Worm (Caenorhabditis elegans) whole organism, mixed stage, embryonic: ENCODE measurements around the gene T09F3.4.

Experiments used
- bed-3 ChIP-seq: fragments of 200-800 bp; sonication (Bioruptor generic); optimal IDR thresholded peaks from 3 replicates; lab custom pipeline; 2018; ENCODE audit warnings: mild to moderate bottlenecking, missing genetic modification characterization, moderate library complexity, missing compliant biosample characterization
- blmp-1 ChIP-seq: fragments of 150-350 bp; optimal IDR thresholded peaks from 2 replicates; lab custom pipeline; 2014; ENCODE audit warnings: missing biosample characterization, missing genetic modification characterization
- ceh-39 ChIP-seq: fragments of 150-350 bp; optimal IDR thresholded peaks from 2 replicates; lab custom pipeline; 2014; ENCODE audit warnings: missing biosample characterization, missing genetic modification characterization
- ceh-43 ChIP-seq: fragments of 200-800 bp; sonication (Bioruptor generic); optimal IDR thresholded peaks from 2 replicates; lab custom pipeline; 2018; ENCODE audit warnings: mild to moderate bottlenecking, missing genetic modification characterization, moderate library complexity, missing compliant biosample characterization
- ceh-83 ChIP-seq: fragments of 200-800 bp; sonication (Bioruptor generic); optimal IDR thresholded peaks from 2 replicates; lab custom pipeline; 2018; ENCODE audit warnings: mild to moderate bottlenecking, missing genetic modification characterization, missing compliant biosample characterization
- cnd-1 ChIP-seq: fragments of 200-800 bp; sonication (Bioruptor generic); optimal IDR thresholded peaks from 2 replicates; lab custom pipeline; 2018; ENCODE audit warnings: mild to moderate bottlenecking, missing genetic modification characterization, missing compliant biosample characterization
- drap-1 ChIP-seq: fragments of 200-800 bp; sonication (Bioruptor generic); optimal IDR thresholded peaks from 3 replicates; lab custom pipeline; 2018; ENCODE audit warnings: mild to moderate bottlenecking, missing genetic modification characterization, missing compliant biosample characterization
- elt-1 ChIP-seq: sonication (generic microtip); optimal IDR thresholded peaks from 2 replicates; lab custom pipeline; 2017; ENCODE audit warnings: missing genetic modification characterization, mild to moderate bottlenecking, missing compliant biosample characterization, antibody characterized with exemption, moderate library complexity, borderline replicate concordance; ENCODE audit not compliant: insufficient read depth
- elt-3 ChIP-seq: fragments of 150-350 bp; optimal IDR thresholded peaks from 2 replicates; lab custom pipeline; 2014; ENCODE audit warnings: missing biosample characterization, missing genetic modification characterization
- flh-1 ChIP-seq: fragments of 200-800 bp; sonication (Bioruptor generic); optimal IDR thresholded peaks from 2 replicates; lab custom pipeline; 2018; ENCODE audit warnings: mild to moderate bottlenecking, missing genetic modification characterization, moderate library complexity, missing compliant biosample characterization
- ham-2 ChIP-seq: fragments of 200-800 bp; sonication (Bioruptor generic); optimal IDR thresholded peaks from 2 replicates; lab custom pipeline; 2018; ENCODE audit warnings: mild to moderate bottlenecking, missing genetic modification characterization, missing compliant biosample characterization
- lin-13 ChIP-seq: fragments of 150-350 bp; optimal IDR thresholded peaks from 2 replicates; lab custom pipeline; 2014; ENCODE audit warnings: missing biosample characterization, missing genetic modification characterization
- lin-32 ChIP-seq: fragments of 200-800 bp; sonication (Bioruptor generic); optimal IDR thresholded peaks from 2 replicates; lab custom pipeline; 2018; ENCODE audit warnings: mild to moderate bottlenecking, missing genetic modification characterization, missing compliant biosample characterization
- lsy-2 ChIP-seq: fragments of 150-350 bp; optimal IDR thresholded peaks from 2 replicates; lab custom pipeline; 2014; ENCODE audit warnings: missing biosample characterization, missing genetic modification characterization
- mab-5 ChIP-seq: fragments of 150-350 bp; optimal IDR thresholded peaks from 2 replicates; lab custom pipeline; 2014; ENCODE audit warnings: missing biosample characterization, missing genetic modification characterization
- mls-2 ChIP-seq: sonication (generic microtip); optimal IDR thresholded peaks from 2 replicates; lab custom pipeline; 2016; ENCODE audit warnings: mild to moderate bottlenecking, missing genetic modification characterization, moderate library complexity, missing compliant biosample characterization
- nhr-2 ChIP-seq: fragments of 150-350 bp; optimal IDR thresholded peaks from 2 replicates; lab custom pipeline; 2014; ENCODE audit warnings: missing biosample characterization, missing genetic modification characterization
- nhr-237 ChIP-seq: fragments of 150-350 bp; optimal IDR thresholded peaks from 2 replicates; lab custom pipeline; 2014; ENCODE audit warnings: missing biosample characterization, missing genetic modification characterization
- nhr-28 ChIP-seq: fragments of 150-350 bp; optimal IDR thresholded peaks from 2 replicates; lab custom pipeline; 2014; ENCODE audit warnings: missing biosample characterization, missing genetic modification characterization
- nhr-76 ChIP-seq: sonication (generic microtip); optimal IDR thresholded peaks from 2 replicates; lab custom pipeline; 2017; ENCODE audit warnings: missing biosample characterization, missing genetic modification characterization
- pha-4 ChIP-seq: fragments of 150-350 bp; optimal IDR thresholded peaks from 2 replicates; lab custom pipeline; 2018; ENCODE audit warnings: missing biosample characterization, missing genetic modification reagents, missing genetic modification characterization
- sem-2 ChIP-seq: fragments of 200-800 bp; sonication (Bioruptor generic); optimal IDR thresholded peaks from 2 replicates; lab custom pipeline; 2018; ENCODE audit warnings: mild to moderate bottlenecking, missing genetic modification characterization, missing compliant biosample characterization
- snpc-4 ChIP-seq: fragments of 150-350 bp; optimal IDR thresholded peaks from 2 replicates; lab custom pipeline; 2014; ENCODE audit warnings: missing biosample characterization, missing genetic modification characterization
- sptf-1 ChIP-seq: sonication (generic microtip); optimal IDR thresholded peaks from 2 replicates; lab custom pipeline; 2017; ENCODE audit warnings: mild to moderate bottlenecking, missing genetic modification characterization, moderate library complexity, missing compliant biosample characterization
- tbx-8 ChIP-seq: fragments of 200-800 bp; sonication (Bioruptor generic); optimal IDR thresholded peaks from 2 replicates; lab custom pipeline; 2018; ENCODE audit warnings: mild to moderate bottlenecking, missing genetic modification characterization, moderate library complexity, missing compliant biosample characterization
- unc-120 ChIP-seq: sonication (generic microtip); optimal IDR thresholded peaks from 2 replicates; lab custom pipeline; 2017; ENCODE audit warnings: missing genetic modification characterization, missing compliant biosample characterization; ENCODE audit not compliant: poor library complexity, severe bottlenecking
- unc-39 ChIP-seq: fragments of 150-350 bp; optimal IDR thresholded peaks from 2 replicates; lab custom pipeline; 2014; ENCODE audit warnings: missing biosample characterization, missing genetic modification characterization
- unc-62 ChIP-seq: fragments of 150-350 bp; optimal IDR thresholded peaks from 2 replicates; lab custom pipeline; 2014; ENCODE audit warnings: missing biosample characterization, missing genetic modification reagents, missing genetic modification characterization
- zip-8 ChIP-seq: fragments of 150-350 bp; optimal IDR thresholded peaks from 2 replicates; lab custom pipeline; 2014; ENCODE audit warnings: missing biosample characterization, missing genetic modification characterization
- ztf-11 ChIP-seq: fragments of 150-350 bp; optimal IDR thresholded peaks from 2 replicates; lab custom pipeline; 2014; ENCODE audit warnings: missing biosample characterization, missing genetic modification characterization

Gene T09F3.4

DNA sequence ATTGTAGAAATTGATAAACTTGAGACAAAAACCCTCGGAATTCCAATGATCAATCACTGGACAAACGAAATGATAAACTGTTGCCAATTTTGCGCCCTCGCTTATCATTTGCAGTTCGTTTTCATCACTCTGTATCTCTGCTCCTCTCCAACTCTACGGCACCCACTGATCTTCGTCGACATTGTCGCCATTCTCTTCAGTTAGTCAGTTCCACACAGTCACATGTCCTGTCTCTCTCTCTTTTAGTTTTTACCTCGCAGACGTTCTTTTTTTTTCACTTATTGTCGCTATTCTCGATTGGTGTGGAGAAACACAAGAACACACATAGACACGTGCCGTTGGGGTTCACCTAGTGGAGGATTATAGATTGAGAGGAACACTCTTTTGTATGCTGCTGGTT lies 6.5 kb upstream of the T09F3.4 start:
- TF ChIP-seq elt-3, result no peak
- TF ChIP-seq nhr-76 (tag; lab: Kevin White, UChicago), result no peak
- TF ChIP-seq ztf-11 (tag; lab: Kevin White, UChicago), result no peak
- no peak for TF ChIP-seq nhr-237 (tag; lab: Kevin White, UChicago)
- TF ChIP-seq snpc-4 (tag; lab: Kevin White, UChicago), result no peak
- TF ChIP-seq zip-8 (tag; lab: Kevin White, UChicago), result no peak
- TF ChIP-seq sptf-1 (tag; lab: Kevin White, UChicago), result no peak
- TF ChIP-seq mab-5, result no peak
- no peak for TF ChIP-seq ham-2
- TF ChIP-seq pha-4, result no peak
- TF ChIP-seq lsy-2, result no peak
- TF ChIP-seq tbx-8, result no peak
- TF ChIP-seq blmp-1 (tag; lab: Kevin White, UChicago), result no peak
- TF ChIP-seq unc-62, result no peak
- no peak for TF ChIP-seq flh-1 (GFP tag; lab: Kevin White, UChicago)
- TF ChIP-seq cnd-1, result no peak
- no peak for TF ChIP-seq unc-39 (tag; lab: Kevin White, UChicago)
- no peak for TF ChIP-seq ceh-39 (tag; lab: Kevin White, UChicago)
- no peak for TF ChIP-seq ceh-43 (GFP tag; lab: Kevin White, UChicago)

ce11 chrII:10389776-10390175 lies 5.7 kb upstream of the T09F3.4 start:
- TF ChIP-seq zip-8 (tag; lab: Kevin White, UChicago) (no peak), mls-2 (tag; lab: Kevin White, UChicago) (no peak), snpc-4 (tag; lab: Kevin White, UChicago) (no peak), elt-1 (tag; lab: Kevin White, UChicago) (no peak), unc-120 (tag; lab: Kevin White, UChicago) (no peak), flh-1 (GFP tag; lab: Kevin White, UChicago) (no peak), elt-3 (no peak), unc-39 (tag; lab: Kevin White, UChicago) (no peak), nhr-28 (tag; lab: Kevin White, UChicago) (no peak), drap-1 (GFP tag; lab: Kevin White, UChicago) (no peak), sem-2 (no peak), blmp-1 (tag; lab: Kevin White, UChicago) (no peak), nhr-2 (tag; lab: Kevin White, UChicago) (no peak)

ce11 chrII:10390250-10390821 lies 5.2 kb upstream of the T09F3.4 start:
- no peak for TF ChIP-seq blmp-1 (tag; lab: Kevin White, UChicago)
- TF ChIP-seq snpc-4 (tag; lab: Kevin White, UChicago), result no peak
- TF ChIP-seq ceh-39 (tag; lab: Kevin White, UChicago), result no peak
- no peak for TF ChIP-seq cnd-1
- no peak for TF ChIP-seq nhr-2 (tag; lab: Kevin White, UChicago)
- no peak for TF ChIP-seq lin-32 (GFP tag; lab: Kevin White, UChicago)
- TF ChIP-seq elt-1 (tag; lab: Kevin White, UChicago), result no peak
- no peak for TF ChIP-seq sem-2
- no peak for TF ChIP-seq sptf-1 (tag; lab: Kevin White, UChicago)
- no peak for TF ChIP-seq mls-2 (tag; lab: Kevin White, UChicago)
- no peak for TF ChIP-seq tbx-8

DNA sequence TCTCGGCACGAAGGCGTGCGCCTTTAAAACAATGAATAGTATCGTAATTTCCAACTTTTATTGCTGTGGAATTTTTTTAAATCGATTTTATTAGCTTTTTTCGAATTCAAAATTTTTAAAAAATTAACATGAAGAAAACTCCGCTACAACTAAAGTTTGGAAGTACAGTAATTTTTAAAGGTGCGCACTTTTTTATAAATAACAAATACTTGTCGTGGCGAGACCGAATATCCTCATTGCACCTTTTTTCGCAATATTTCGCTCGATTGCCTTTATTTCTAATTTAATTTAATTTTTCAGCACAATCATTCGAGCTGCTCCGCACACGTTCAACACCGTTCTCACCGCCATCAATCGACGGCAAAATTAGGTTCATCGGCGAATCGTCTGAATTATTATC lies 4.7 kb upstream of the T09F3.4 start, which contains the start of the genes T09F3.2 and T09F3.7:
TSS of gene T09F3.2 (plus strand) at position 301 of the 400 bp plus-strand sequence.
TSS of gene T09F3.7 (plus strand) at position 315 of the 400 bp plus-strand sequence.
- TF ChIP-seq ceh-83 (GFP tag; lab: Kevin White, UChicago) (no peak), bed-3 (GFP tag; lab: Kevin White, UChicago) (no peak), ceh-39 (tag; lab: Kevin White, UChicago) (no peak), lin-13 (tag; lab: Kevin White, UChicago) (no peak), mab-5 (no peak), snpc-4 (tag; lab: Kevin White, UChicago) (no peak), lin-32 (GFP tag; lab: Kevin White, UChicago) (no peak)
